Fruit fly (Drosophila melanogaster) whole organism, wandering third instar larva: Measurements from ENCODE around the gene arg.

Experiments used
- Abd-B ChIP-seq: fragments of >200 bp; optimal IDR thresholded peaks from 2 replicates; lab custom pipeline; 2017; ENCODE audit warnings: missing biosample characterization, missing genetic modification characterization
- CG32264 ChIP-seq: fragments of 200-800 bp; sonication (Bioruptor generic); optimal IDR thresholded peaks from 2 replicates; lab custom pipeline; 2016; ENCODE audit warnings: missing biosample characterization, missing genetic modification characterization
- CrebA ChIP-seq: fragments of 200-800 bp; sonication (Bioruptor generic); optimal IDR thresholded peaks from 2 replicates; lab custom pipeline; 2016; ENCODE audit warnings: missing biosample characterization, mild to moderate bottlenecking, missing genetic modification characterization, borderline replicate concordance
- Dif ChIP-seq: fragments of 200-275, 200-300 bp; sonication (Bioruptor generic); optimal IDR thresholded peaks from 2 replicates; lab custom pipeline; 2018; ENCODE audit warnings: missing biosample characterization, missing genetic modification characterization; ENCODE audit not compliant: partially characterized antibody
- GATAd ChIP-seq: sonication (Bioruptor generic); optimal IDR thresholded peaks from 2 replicates; lab custom pipeline; 2016; ENCODE audit warnings: missing biosample characterization, missing genetic modification characterization
- Hnf4 ChIP-seq: fragments of 200-800 bp; sonication (Bioruptor generic); optimal IDR thresholded peaks from 2 replicates; lab custom pipeline; 2016; ENCODE audit warnings: missing biosample characterization, mild to moderate bottlenecking, missing genetic modification characterization
- Hr78 ChIP-seq: fragments of >200 bp; optimal IDR thresholded peaks from 2 replicates; lab custom pipeline; 2017; ENCODE audit warnings: missing biosample characterization, missing genetic modification characterization
- Hr83 ChIP-seq: fragments of 200-300 bp; sonication (Bioruptor generic); optimal IDR thresholded peaks from 2 replicates; lab custom pipeline; 2016; ENCODE audit warnings: missing biosample characterization, mild to moderate bottlenecking, missing genetic modification characterization, moderate library complexity; ENCODE audit not compliant: poor library complexity, severe bottlenecking
- Myc ChIP-seq: fragments of >200 bp; optimal IDR thresholded peaks from 2 replicates; lab custom pipeline; 2017
- N ChIP-seq: fragments of >200 bp; optimal IDR thresholded peaks from 2 replicates; lab custom pipeline; 2018; ENCODE audit warnings: missing biosample characterization, missing external identifiers, missing genetic modification characterization
- OdsH ChIP-seq: fragments of 200-800 bp; sonication (Bioruptor generic); optimal IDR thresholded peaks from 2 replicates; lab custom pipeline; 2016; ENCODE audit warnings: missing biosample characterization, mild to moderate bottlenecking, missing genetic modification characterization
- Rel ChIP-seq, 2 experiments: fragments of 200-800 bp; sonication (Bioruptor generic) in 1 of 2; optimal IDR thresholded peaks; 2 replicates in 1 of 2; 3 replicates in 1 of 2; lab custom pipeline; 2016 to 2019; ENCODE audit warnings: mild to moderate bottlenecking in 2 of 2, missing biosample characterization in 2 of 2, missing genetic modification characterization in 2 of 2, moderate library complexity in 1 of 2
- Sp1 ChIP-seq: fragments of 200-800 bp; sonication (Bioruptor generic); optimal IDR thresholded peaks from 3 replicates; lab custom pipeline; 2019; ENCODE audit warnings: missing biosample characterization, mild to moderate bottlenecking, missing genetic modification characterization, moderate library complexity
- Vsx2 ChIP-seq: fragments of 200-300, 225-300 bp; sonication (Bioruptor generic); optimal IDR thresholded peaks from 2 replicates; lab custom pipeline; 2018; ENCODE audit warnings: missing biosample characterization, missing genetic modification characterization; ENCODE audit not compliant: partially characterized antibody
- br ChIP-seq: fragments of 200-800 bp; sonication (Bioruptor generic); optimal IDR thresholded peaks from 2 replicates; lab custom pipeline; 2016; ENCODE audit warnings: missing biosample characterization, missing genetic modification characterization
- dl ChIP-seq, 2 experiments: fragments of 175-275, 200-275 bp in 1 of 2; fragments of 200-275 bp in 1 of 2; sonication (Bioruptor generic); optimal IDR thresholded peaks; lab custom pipeline; 2018; ENCODE audit warnings: mild to moderate bottlenecking in 2 of 2, missing biosample characterization in 2 of 2, missing genetic modification characterization in 2 of 2, moderate library complexity in 2 of 2; ENCODE audit not compliant: partially characterized antibody in 2 of 2, insufficient read depth in 1 of 2
- dmrt93B ChIP-seq: fragments of 200-800 bp; sonication (Bioruptor generic); optimal IDR thresholded peaks from 2 replicates; lab custom pipeline; 2018; ENCODE audit warnings: missing biosample characterization, mild to moderate bottlenecking, missing genetic modification characterization
- foxo ChIP-seq, 2 experiments: fragments of 200-800 bp; sonication (Bioruptor generic); optimal IDR thresholded peaks; 2 replicates in 1 of 2; 3 replicates in 1 of 2; lab custom pipeline; 2016 to 2017; ENCODE audit warnings: missing biosample characterization in 2 of 2, missing genetic modification characterization in 2 of 2
- fru ChIP-seq: fragments of 200-800 bp; sonication (Bioruptor generic); optimal IDR thresholded peaks from 3 replicates; lab custom pipeline; 2016; ENCODE audit warnings: missing biosample characterization, mild to moderate bottlenecking, missing genetic modification characterization
- h ChIP-seq: fragments of 200-800 bp; sonication (Bioruptor generic); optimal IDR thresholded peaks from 3 replicates; lab custom pipeline; 2016; ENCODE audit warnings: missing biosample characterization, mild to moderate bottlenecking, missing genetic modification characterization
- jim ChIP-seq: fragments of 175-275, 200-325 bp; sonication (Bioruptor generic); optimal IDR thresholded peaks from 2 replicates; lab custom pipeline; 2016; ENCODE audit warnings: missing biosample characterization, mild to moderate bottlenecking, missing genetic modification characterization
- lola ChIP-seq: fragments of >200 bp; optimal IDR thresholded peaks from 2 replicates; lab custom pipeline; 2017; ENCODE audit warnings: missing biosample characterization, missing genetic modification characterization
- pan ChIP-seq: fragments of >200 bp; optimal IDR thresholded peaks from 2 replicates; lab custom pipeline; 2017
- psq ChIP-seq: fragments of 200-800 bp; sonication (Bioruptor generic); optimal IDR thresholded peaks from 3 replicates; lab custom pipeline; 2017; ENCODE audit warnings: missing biosample characterization, mild to moderate bottlenecking, missing genetic modification characterization, moderate library complexity
- rgr ChIP-seq: fragments of 200-800 bp; sonication (Bioruptor generic); optimal IDR thresholded peaks from 3 replicates; lab custom pipeline; 2016; ENCODE audit warnings: missing biosample characterization, mild to moderate bottlenecking, missing genetic modification characterization
- sv ChIP-seq: fragments of 200-800 bp; sonication (Bioruptor generic); optimal IDR thresholded peaks from 3 replicates; lab custom pipeline; 2016; ENCODE audit warnings: missing biosample characterization, missing genetic modification characterization
- tai ChIP-seq: sonication (Bioruptor generic); optimal IDR thresholded peaks from 2 replicates; lab custom pipeline; 2016; ENCODE audit warnings: missing biosample characterization, missing genetic modification characterization
- usp ChIP-seq: fragments of >200 bp; optimal IDR thresholded peaks from 2 replicates; lab custom pipeline; 2017; ENCODE audit warnings: missing biosample characterization, missing genetic modification characterization
- woc ChIP-seq: sonication (Bioruptor generic); optimal IDR thresholded peaks from 2 replicates; lab custom pipeline; 2016; ENCODE audit warnings: missing biosample characterization, mild to moderate bottlenecking, missing genetic modification characterization

Gene arg

dm6 chrX:493445-494190 is 15.6 kb upstream of the arg start, which contains the start of gene CG17896 (continued):
- TF ChIP-seq Sp1 (GFP tag; lab: Kevin White, UChicago) (peak; percentile 95), dmrt93B (peak; percentile 95)
- TF ChIP-seq, all 38 proteins: peak for 21

- TF ChIP-seq sv, result no peak
- TF ChIP-seq Hr78 (GFP tag; lab: Kevin White, UChicago), result no peak
- no peak for TF ChIP-seq dl (GFP tag; optimal IDR thresholded peaks at IDR 0.05; lab: Kevin White, UChicago; ENCODE audit: insufficient read depth in 1 of 2, partially characterized antibody in 2 of 2)
- no peak for TF ChIP-seq Sp1 (GFP tag; lab: Kevin White, UChicago)
- TF ChIP-seq Dif (GFP tag; lab: Kevin White, UChicago), result peak; percentile 45
- TF ChIP-seq Vsx2, result no peak
- peak; percentile 14 for TF ChIP-seq Myc (lab: Kevin White, UChicago)
- no peak for TF ChIP-seq foxo (GFP tag; optimal IDR thresholded peaks at IDR 0.05; lab: Kevin White, UChicago)
- TF ChIP-seq Hnf4 (GFP tag; lab: Kevin White, UChicago), result no peak
- TF ChIP-seq psq (GFP tag; lab: Kevin White, UChicago), result no peak
These were observed 15.1 kb upstream of the arg start for dm6 chrX:494191-494554.

- TF ChIP-seq tai (GFP tag; lab: Kevin White, UChicago), result no peak
- no peak for TF ChIP-seq CG32264 (GFP tag; lab: Kevin White, UChicago)
- no peak for TF ChIP-seq Abd-B (GFP tag; lab: Kevin White, UChicago)
- no peak for TF ChIP-seq usp (GFP tag; lab: Kevin White, UChicago)
- TF ChIP-seq N, result peak; percentile 50
- no peak for TF ChIP-seq br (GFP tag; lab: Kevin White, UChicago)
These were observed 14.6 kb upstream of the arg start, which contains the start of gene CG17778 for dm6 chrX:494607-495006. TSS of gene CG17778 (plus strand) at chrX:494614.

dm6 chrX:496326-496725 is 12.9 kb upstream of the arg start, which contains the start of gene svr:
TSS of gene svr (plus strand) at chrX:496446.
- TF ChIP-seq psq (GFP tag; lab: Kevin White, UChicago) (no peak), Rel (GFP tag; optimal IDR thresholded peaks at IDR 0.05; lab: Kevin White, UChicago) (no peak), Rel (tag; optimal IDR thresholded peaks at IDR 0.05; lab: Kevin White, UChicago) (peak; percentile 53)

- no peak for TF ChIP-seq CG32264 (GFP tag; lab: Kevin White, UChicago)
- peak in 1 of 2 experiments; percentile 19 for TF ChIP-seq dl (GFP tag; optimal IDR thresholded peaks at IDR 0.05; lab: Kevin White, UChicago; ENCODE audit: insufficient read depth in 1 of 2, partially characterized antibody in 2 of 2)
- TF ChIP-seq psq (GFP tag; lab: Kevin White, UChicago), result no peak
- TF ChIP-seq CrebA, result no peak
- no peak for TF ChIP-seq Rel (GFP tag; optimal IDR thresholded peaks at IDR 0.05; lab: Kevin White, UChicago)
- TF ChIP-seq Rel (tag; optimal IDR thresholded peaks at IDR 0.05; lab: Kevin White, UChicago), result peak; percentile 97
- TF ChIP-seq OdsH (GFP tag; lab: Kevin White, UChicago), result no peak
- no peak for TF ChIP-seq Abd-B (GFP tag; lab: Kevin White, UChicago)
- TF ChIP-seq GATAd (GFP tag; lab: Kevin White, UChicago), result no peak
- no peak for TF ChIP-seq Myc (lab: Kevin White, UChicago)
- TF ChIP-seq woc (GFP tag; lab: Kevin White, UChicago), result no peak
- no peak for TF ChIP-seq lola
- no peak for TF ChIP-seq jim (GFP tag; lab: Kevin White, UChicago)
These were observed 11.8 kb upstream of the arg start for dm6 chrX:497425-497824.

- TF ChIP-seq psq (GFP tag; lab: Kevin White, UChicago) (no peak), pan (lab: Kevin White, UChicago) (no peak), Hr78 (GFP tag; lab: Kevin White, UChicago) (no peak), Rel (GFP tag; optimal IDR thresholded peaks at IDR 0.05; lab: Kevin White, UChicago) (no peak), Rel (tag; optimal IDR thresholded peaks at IDR 0.05; lab: Kevin White, UChicago) (no peak), rgr (GFP tag; lab: Kevin White, UChicago) (no peak), jim (GFP tag; lab: Kevin White, UChicago) (no peak), Myc (lab: Kevin White, UChicago) (no peak), woc (GFP tag; lab: Kevin White, UChicago) (no peak), OdsH (GFP tag; lab: Kevin White, UChicago) (no peak), dmrt93B (no peak), fru (GFP tag; lab: Kevin White, UChicago) (no peak), Hr83 (GFP tag; lab: Kevin White, UChicago) (no peak), h (no peak), Sp1 (GFP tag; lab: Kevin White, UChicago) (no peak)
These were observed 10.8 kb upstream of the arg start for dm6 chrX:498434-498833.
